Worm (Caenorhabditis elegans): Measurements from ENCODE around the gene tbc-19.

DNA sequence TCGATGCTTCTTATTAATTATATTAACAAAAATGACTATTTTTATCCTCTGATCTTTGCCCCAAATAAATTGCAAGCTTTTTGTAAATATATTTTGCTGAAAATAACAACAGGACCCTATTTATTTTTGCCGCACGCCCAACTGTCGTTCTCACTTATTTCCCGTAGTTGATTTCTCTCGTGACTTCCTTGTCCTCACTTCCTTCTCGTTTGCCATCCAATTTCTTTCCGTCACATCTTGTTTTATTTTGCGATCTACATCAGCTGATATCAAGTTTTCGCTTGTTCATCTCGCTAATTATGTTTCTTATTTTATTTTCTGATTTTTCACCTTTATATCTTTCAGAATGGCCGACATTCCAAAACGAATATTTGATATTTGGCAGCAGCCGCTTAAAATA, 37.0 kb downstream of the tbc-19 start, which contains the start of gene F48F7.5:
- TF ChIP-seq C17E4.6 (GFP tag; IDR thresholded peaks at IDR 0.05) (no peak), egrh-3 (GFP tag; IDR thresholded peaks at IDR 0.05) (no peak), rcor-1 (GFP tag; IDR thresholded peaks at IDR 0.05) (no peak), lin-54 (GFP tag; optimal IDR thresholded peaks at IDR 0.05) (no peak), sdz-38 (tag; optimal IDR thresholded peaks at IDR 0.05) (no peak), ets-4 (GFP tag; optimal IDR thresholded peaks at IDR 0.05) (no peak), him-1 (tag; optimal IDR thresholded peaks at IDR 0.05) (no peak), nhr-80 (tag; optimal IDR thresholded peaks at IDR 0.05) (no peak), ceh-91 (GFP tag; IDR thresholded peaks at IDR 0.05) (no peak), lin-35 (GFP tag; optimal IDR thresholded peaks at IDR 0.05) (peak in 1 of 3 experiments; percentile 17), F22D6.2 (tag; optimal IDR thresholded peaks at IDR 0.05) (no peak), unc-62 (GFP tag; optimal IDR thresholded peaks at IDR 0.05) (no peak)

All from whole organism, young adult.